Worm (Caenorhabditis elegans): ENCODE measurements around the gene iff-1.

DNA sequence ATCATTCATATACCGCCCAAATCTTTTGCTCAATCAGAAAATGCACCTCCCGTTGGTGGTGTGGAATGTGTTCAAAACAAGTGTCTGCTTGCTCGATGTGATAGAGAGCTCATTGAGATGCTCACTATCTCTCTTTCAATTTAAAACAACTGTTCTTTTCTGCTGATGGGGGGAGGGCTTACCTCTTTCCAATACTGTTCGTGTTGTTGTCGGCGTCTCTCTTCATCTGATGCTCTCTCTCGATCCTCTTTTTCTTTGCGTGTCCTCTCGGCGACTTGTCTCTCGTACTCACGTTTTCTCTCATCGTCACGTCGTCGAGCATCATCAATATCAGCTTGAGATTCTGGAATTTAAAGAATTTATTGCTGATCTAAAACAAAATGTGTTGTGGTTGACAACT lies 5.0 kb downstream of the iff-1 start:
- TF ChIP-seq nhr-237 (tag; optimal IDR thresholded peaks at IDR 0.05) (no peak), lin-13 (tag; optimal IDR thresholded peaks at IDR 0.05) (no peak), sem-2 (GFP tag; optimal IDR thresholded peaks at IDR 0.05) (no peak), snpc-4 (tag; optimal IDR thresholded peaks at IDR 0.05) (no peak), nhr-28 (tag; optimal IDR thresholded peaks at IDR 0.05) (no peak), nhr-12 (tag; optimal IDR thresholded peaks at IDR 0.05) (no peak), blmp-1 (tag; optimal IDR thresholded peaks at IDR 0.05) (no peak), M03D4.4 (tag; optimal IDR thresholded peaks at IDR 0.05) (no peak)

All from whole organism, mixed stage, embryonic.